Worm (Caenorhabditis elegans) whole organism, L2 larva: ENCODE results near the gene hlh-11.

Experiments used
- ama-1 ChIP-seq: fragments of 150-350 bp; optimal IDR thresholded peaks from 2 replicates; lab custom pipeline; 2018; ENCODE audit warnings: inconsistent platforms
- blmp-1 ChIP-seq: sonication (generic microtip); optimal IDR thresholded peaks from 2 replicates; lab custom pipeline; 2017; ENCODE audit warnings: missing genetic modification characterization, mild to moderate bottlenecking, missing compliant biosample characterization, antibody characterized with exemption, moderate library complexity; ENCODE audit not compliant: insufficient read depth
- ceh-82 ChIP-seq: fragments of 150-350 bp; optimal IDR thresholded peaks from 2 replicates; lab custom pipeline; 2014; ENCODE audit warnings: missing biosample characterization, missing genetic modification characterization
- gmeb-1 ChIP-seq: fragments of 150-350 bp; optimal IDR thresholded peaks from 2 replicates; lab custom pipeline; 2014; ENCODE audit warnings: missing biosample characterization, missing genetic modification characterization
- lin-11 ChIP-seq: fragments of 150-350 bp; sonication (generic microtip); optimal IDR thresholded peaks from 2 replicates; lab custom pipeline; 2014; ENCODE audit warnings: missing biosample characterization, missing genetic modification characterization, inconsistent platforms, mixed read lengths
- lin-39 ChIP-seq: fragments of 150-350 bp; optimal IDR thresholded peaks from 2 replicates; lab custom pipeline; 2014; ENCODE audit warnings: missing biosample characterization, missing genetic modification reagents, missing genetic modification characterization
- nhr-237 ChIP-seq: fragments of 150-350 bp; optimal IDR thresholded peaks from 2 replicates; lab custom pipeline; 2014; ENCODE audit warnings: missing biosample characterization, missing genetic modification characterization
- nhr-77 ChIP-seq: fragments of 150-350 bp; optimal IDR thresholded peaks from 2 replicates; lab custom pipeline; 2014; ENCODE audit warnings: missing biosample characterization, missing genetic modification characterization
- sem-4 ChIP-seq: fragments of 150-350 bp; optimal IDR thresholded peaks from 2 replicates; lab custom pipeline; 2014; ENCODE audit warnings: missing biosample characterization, missing genetic modification reagents, missing genetic modification characterization
- unc-39 ChIP-seq: fragments of 150-350 bp; optimal IDR thresholded peaks from 2 replicates; lab custom pipeline; 2014; ENCODE audit warnings: missing biosample characterization, missing genetic modification characterization
- ztf-11 ChIP-seq: sonication (generic microtip); optimal IDR thresholded peaks from 2 replicates; lab custom pipeline; 2017; ENCODE audit warnings: missing biosample characterization, missing genetic modification characterization

DNA sequence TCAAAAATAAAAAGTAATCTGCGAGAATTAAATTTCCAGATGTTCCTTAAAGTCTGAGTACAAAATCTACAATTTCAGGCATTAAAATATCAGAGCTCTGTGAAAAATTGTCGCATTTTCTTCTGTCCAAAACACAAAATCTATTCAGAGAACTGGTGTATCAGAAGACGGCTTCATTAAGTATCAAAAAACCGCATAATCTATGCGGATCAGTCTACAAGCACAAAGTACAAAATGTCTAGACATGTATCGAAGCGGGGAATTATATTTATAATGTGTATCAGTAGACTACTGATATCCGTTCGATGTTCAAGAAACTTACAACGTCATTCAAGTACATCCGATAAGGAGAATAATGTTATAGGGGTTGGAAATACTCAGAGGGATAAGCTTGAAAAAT lies 50.0 kb downstream of the hlh-11 start:
- no peak for TF ChIP-seq nhr-77
- no peak for TF ChIP-seq unc-39
- TF ChIP-seq ztf-11 (tag; lab: Kevin White, UChicago): no peak
- no peak for TF ChIP-seq nhr-237 (tag; lab: Kevin White, UChicago)
- TF ChIP-seq gmeb-1 (tag; lab: Kevin White, UChicago): no peak
- no peak for TF ChIP-seq ama-1 (lab: Kevin White, UChicago)
- no peak for TF ChIP-seq blmp-1
- TF ChIP-seq ceh-82: no peak
- TF ChIP-seq lin-39 (tag; lab: Kevin White, UChicago): no peak
- TF ChIP-seq sem-4 (tag; lab: Kevin White, UChicago): no peak
- no peak for TF ChIP-seq lin-11 (tag; lab: Kevin White, UChicago)
